Worm (Caenorhabditis elegans): ENCODE data around the gene ceh-30.
A peak's percentile ranks its signal among the peaks of the same experiment; 100 is the strongest.

The ceh-30 gene

DNA sequence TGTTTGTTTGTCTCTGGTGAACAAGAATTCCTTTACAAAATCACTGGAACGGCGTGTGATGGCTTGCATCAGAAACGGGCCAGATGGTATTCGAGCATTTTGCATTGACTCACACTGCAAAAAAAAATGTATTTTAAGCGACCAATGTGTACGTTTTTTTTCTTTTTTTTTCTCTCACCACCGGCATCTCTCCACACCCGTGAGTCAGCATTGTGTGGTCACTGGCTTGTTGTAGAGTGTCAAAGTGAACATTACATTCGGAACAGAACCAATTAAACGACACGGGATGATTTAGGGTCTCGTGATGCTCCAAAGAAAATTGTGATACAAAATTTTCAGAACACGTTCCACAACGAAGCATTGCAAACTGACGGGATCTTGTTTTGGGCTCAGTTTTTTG, 38.2 kb downstream of the ceh-30 start:
- no peak for TF ChIP-seq gmeb-1 (tag; optimal IDR thresholded peaks at IDR 0.05)
- no peak for TF ChIP-seq lin-13 (GFP tag; optimal IDR thresholded peaks at IDR 0.05)
- TF ChIP-seq fos-1 (tag; optimal IDR thresholded peaks at IDR 0.05) = peak; percentile 48
- no peak for TF ChIP-seq nhr-23 (tag; optimal IDR thresholded peaks at IDR 0.05)
- TF ChIP-seq nhr-129 (tag; optimal IDR thresholded peaks at IDR 0.05) = peak; percentile 16
- TF ChIP-seq unc-62 (GFP tag; optimal IDR thresholded peaks at IDR 0.05) = no peak
- no peak for TF ChIP-seq nhr-237 (tag; optimal IDR thresholded peaks at IDR 0.05)
- no peak for TF ChIP-seq nhr-25 (tag; optimal IDR thresholded peaks at IDR 0.05)
- peak; percentile 22 for TF ChIP-seq C34F6.9 (tag; optimal IDR thresholded peaks at IDR 0.05)

DNA sequence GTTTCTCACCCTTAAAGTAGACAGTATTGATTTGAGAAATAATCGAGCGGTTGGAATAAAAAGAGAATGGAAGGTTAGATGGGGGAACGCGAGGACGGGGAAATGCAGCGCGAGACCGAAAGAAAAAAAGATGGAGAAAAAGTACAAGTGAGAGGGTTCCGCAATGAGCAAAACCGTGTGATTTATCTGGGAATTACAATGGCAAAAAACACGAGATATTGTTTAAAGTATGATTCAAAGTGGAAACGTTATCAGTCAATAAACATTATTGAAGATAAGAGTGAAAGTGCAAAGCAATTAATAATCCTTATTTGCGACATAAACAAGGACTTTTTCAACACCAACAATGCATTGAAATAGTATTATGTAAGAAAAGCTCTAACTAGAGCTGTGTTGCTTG, 38.8 kb downstream of the ceh-30 start, which contains the start of gene ztf-13:
Gene ztf-13 (minus strand): TSS at position 11 of the 400 bp plus-strand sequence.
- TF ChIP-seq nhr-6 (tag; optimal IDR thresholded peaks at IDR 0.05) (no peak), nhr-129 (tag; optimal IDR thresholded peaks at IDR 0.05) (peak; percentile 18), sma-9 (GFP tag; optimal IDR thresholded peaks at IDR 0.05) (peak; percentile 52), sma-9 (tag; optimal IDR thresholded peaks at IDR 0.05) (no peak), ztf-4 (tag; optimal IDR thresholded peaks at IDR 0.05) (no peak), C34F6.9 (tag; optimal IDR thresholded peaks at IDR 0.05) (peak; percentile 27), gmeb-1 (tag; optimal IDR thresholded peaks at IDR 0.05) (peak; percentile 6), lin-39 (tag; optimal IDR thresholded peaks at IDR 0.05) (no peak), blmp-1 (tag; optimal IDR thresholded peaks at IDR 0.05; ENCODE audit: insufficient read depth) (peak; percentile 44), crh-2 (tag; optimal IDR thresholded peaks at IDR 0.05) (peak; percentile 40), egl-27 (tag; optimal IDR thresholded peaks at IDR 0.05) (peak; percentile 52), nhr-11 (tag; optimal IDR thresholded peaks at IDR 0.05) (no peak), lsy-2 (tag; optimal IDR thresholded peaks at IDR 0.05) (peak in 1 of 2 experiments; percentile 41), fos-1 (tag; optimal IDR thresholded peaks at IDR 0.05) (peak; percentile 57), ceh-16 (tag; optimal IDR thresholded peaks at IDR 0.05) (no peak), F13H6.1 (tag; optimal IDR thresholded peaks at IDR 0.05) (peak; percentile 22)

DNA sequence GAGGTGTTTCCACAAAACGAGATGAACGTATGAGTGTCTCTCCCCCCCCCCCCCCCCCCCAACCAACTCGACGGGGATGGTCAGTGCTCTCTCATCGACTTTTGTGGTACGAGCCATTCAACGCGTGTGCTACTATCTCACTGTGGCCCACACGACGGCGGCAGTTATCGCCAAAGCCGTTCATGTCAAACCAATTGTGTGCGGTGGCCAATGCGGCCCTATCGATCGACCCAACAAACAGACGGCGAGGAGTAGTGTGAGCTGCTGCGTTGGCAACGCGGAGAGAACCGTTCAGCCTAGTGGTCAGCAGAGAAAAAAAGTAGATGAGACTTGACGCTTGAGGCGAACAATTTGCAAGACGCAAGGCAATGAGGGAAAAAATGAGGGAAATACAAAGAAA, 39.4 kb downstream of the ceh-30 start:
- TF ChIP-seq sma-3 (GFP tag; optimal IDR thresholded peaks at IDR 0.05) (no peak), lin-13 (GFP tag; optimal IDR thresholded peaks at IDR 0.05) (no peak), lsy-2 (tag; optimal IDR thresholded peaks at IDR 0.05) (peak in 1 of 2 experiments; percentile 17), nhr-129 (tag; optimal IDR thresholded peaks at IDR 0.05) (peak; percentile 22), ZK546.5 (tag; optimal IDR thresholded peaks at IDR 0.05) (no peak), unc-62 (GFP tag; optimal IDR thresholded peaks at IDR 0.05) (no peak), aly-2 (tag; optimal IDR thresholded peaks at IDR 0.05) (no peak), ceh-16 (tag; optimal IDR thresholded peaks at IDR 0.05) (no peak), nhr-12 (tag; optimal IDR thresholded peaks at IDR 0.05) (no peak), nhr-11 (tag; optimal IDR thresholded peaks at IDR 0.05) (no peak), crh-2 (tag; optimal IDR thresholded peaks at IDR 0.05) (peak; percentile 52), C34F6.9 (tag; optimal IDR thresholded peaks at IDR 0.05) (peak; percentile 31), fos-1 (tag; optimal IDR thresholded peaks at IDR 0.05) (peak; percentile 15), peb-1 (tag; optimal IDR thresholded peaks at IDR 0.05) (no peak), gmeb-1 (tag; optimal IDR thresholded peaks at IDR 0.05) (no peak), R02D3.7 (tag; optimal IDR thresholded peaks at IDR 0.05) (no peak), unc-55 (GFP tag; optimal IDR thresholded peaks at IDR 0.05) (no peak), skn-1 (tag; optimal IDR thresholded peaks at IDR 0.05) (no peak), elt-1 (tag; optimal IDR thresholded peaks at IDR 0.05) (no peak), nhr-237 (tag; optimal IDR thresholded peaks at IDR 0.05) (no peak), lin-11 (tag; optimal IDR thresholded peaks at IDR 0.05) (peak; percentile 20), ztf-1 (GFP tag; conservative IDR thresholded peaks at IDR 0.05) (no peak), ama-1 (optimal IDR thresholded peaks at IDR 0.05) (no peak), nhr-23 (tag; optimal IDR thresholded peaks at IDR 0.05) (no peak)

DNA sequence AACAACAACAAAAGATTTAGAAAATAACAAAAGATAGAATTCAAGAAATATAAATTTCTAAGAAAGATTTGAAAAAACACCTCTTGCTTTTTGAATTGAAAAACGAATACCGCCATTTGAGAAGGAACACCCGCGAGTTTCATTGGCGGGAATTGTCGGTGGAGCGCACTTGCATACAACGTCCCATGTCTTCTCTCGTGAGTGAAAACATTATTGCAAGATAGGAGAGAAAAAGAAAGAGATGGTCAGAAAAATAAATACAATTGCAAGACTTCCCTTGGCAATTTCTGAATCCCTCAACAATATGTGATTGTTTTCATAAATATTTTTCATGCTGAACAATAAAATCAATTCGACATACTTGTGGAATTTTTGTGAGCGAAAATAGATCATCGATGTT, 42.8 kb downstream of the ceh-30 start, which contains the start of gene K10B3.5:
Gene K10B3.5 (minus strand): TSS at position 343 of the 400 bp plus-strand sequence.
- TF ChIP-seq sem-4 (tag; optimal IDR thresholded peaks at IDR 0.05) (peak; percentile 75), nhr-25 (tag; optimal IDR thresholded peaks at IDR 0.05) (peak; percentile 74), unc-39 (tag; optimal IDR thresholded peaks at IDR 0.05) (no peak), nhr-11 (tag; optimal IDR thresholded peaks at IDR 0.05) (no peak), blmp-1 (tag; optimal IDR thresholded peaks at IDR 0.05; ENCODE audit: insufficient read depth) (no peak), nhr-237 (tag; optimal IDR thresholded peaks at IDR 0.05) (no peak), elt-1 (tag; optimal IDR thresholded peaks at IDR 0.05) (no peak), ZK546.5 (tag; optimal IDR thresholded peaks at IDR 0.05) (no peak), fos-1 (tag; optimal IDR thresholded peaks at IDR 0.05) (peak; percentile 54), elt-3 (tag; optimal IDR thresholded peaks at IDR 0.05) (no peak), F13H6.1 (tag; optimal IDR thresholded peaks at IDR 0.05) (peak; percentile 55), lin-11 (tag; optimal IDR thresholded peaks at IDR 0.05) (peak; percentile 15), unc-55 (GFP tag; optimal IDR thresholded peaks at IDR 0.05) (peak; percentile 62), zag-1 (tag; optimal IDR thresholded peaks at IDR 0.05) (no peak), Y55F3AM.14 (GFP tag; optimal IDR thresholded peaks at IDR 0.05) (no peak), egl-27 (tag; optimal IDR thresholded peaks at IDR 0.05) (no peak), sma-3 (GFP tag; optimal IDR thresholded peaks at IDR 0.05) (peak; percentile 44), ztf-11 (tag; optimal IDR thresholded peaks at IDR 0.05) (no peak), nhr-129 (tag; optimal IDR thresholded peaks at IDR 0.05) (peak; percentile 72), nhr-6 (tag; optimal IDR thresholded peaks at IDR 0.05) (peak; percentile 1), nhr-21 (tag; optimal IDR thresholded peaks at IDR 0.05) (peak; percentile 46), R02D3.7 (tag; optimal IDR thresholded peaks at IDR 0.05) (no peak), ztf-1 (GFP tag; conservative IDR thresholded peaks at IDR 0.05) (no peak), ztf-4 (tag; optimal IDR thresholded peaks at IDR 0.05) (no peak), mab-5 (tag; optimal IDR thresholded peaks at IDR 0.05) (no peak), nhr-77 (tag; optimal IDR thresholded peaks at IDR 0.05) (no peak), crh-2 (tag; optimal IDR thresholded peaks at IDR 0.05) (peak; percentile 71), ceh-82 (tag; optimal IDR thresholded peaks at IDR 0.05) (no peak), aly-2 (tag; optimal IDR thresholded peaks at IDR 0.05) (no peak), mbf-1 (tag; optimal IDR thresholded peaks at IDR 0.05) (no peak), nhr-23 (tag; optimal IDR thresholded peaks at IDR 0.05) (no peak), sma-9 (GFP tag; optimal IDR thresholded peaks at IDR 0.05) (no peak), sma-9 (tag; optimal IDR thresholded peaks at IDR 0.05) (no peak)

Measured in whole organism, L2 larva.